Fruit fly (Drosophila melanogaster) whole organism, embryonic: ENCODE measurements around the gene Tob.

Source experiments
- BEAF-32 ChIP-seq: fragments of 200-800 bp; sonication (Bioruptor generic); optimal IDR thresholded peaks from 3 replicates; lab custom pipeline; 2017; ENCODE audit warnings: missing biosample characterization, missing genetic modification characterization, mild to moderate bottlenecking, moderate library complexity, missing genetic modification reagents
- CG10267 ChIP-seq: fragments of 200-800 bp; sonication (Bioruptor generic); optimal IDR thresholded peaks from 2 replicates; lab custom pipeline; 2018; ENCODE audit warnings: missing biosample characterization, mild to moderate bottlenecking, missing genetic modification characterization, moderate library complexity
- CG10543 ChIP-seq: fragments of 200-800 bp; sonication (Bioruptor generic); optimal IDR thresholded peaks from 3 replicates; lab custom pipeline; 2017; ENCODE audit warnings: missing biosample characterization, mild to moderate bottlenecking, missing genetic modification characterization, moderate library complexity
- CG11456 ChIP-seq: fragments of 200-800 bp; sonication (Bioruptor generic); IDR thresholded peaks from 3 replicates; pipeline ENCODE4 v1.3.6; 2022; ENCODE audit warnings: missing biosample characterization, missing genetic modification characterization
- CG1233 ChIP-seq: fragments of 200-800 bp; sonication (Bioruptor generic); optimal IDR thresholded peaks from 4 replicates; lab custom pipeline; 2018; ENCODE audit warnings: missing biosample characterization, mild to moderate bottlenecking, missing genetic modification characterization
- CG17186 ChIP-seq: fragments of 200-800 bp; sonication (Bioruptor generic); optimal IDR thresholded peaks from 3 replicates; lab custom pipeline; 2017; ENCODE audit warnings: missing biosample characterization, missing genetic modification reagents, missing genetic modification characterization
- CG17385 ChIP-seq: fragments of 200-800 bp; sonication (Bioruptor generic); optimal IDR thresholded peaks from 3 replicates; lab custom pipeline; 2018; ENCODE audit warnings: missing biosample characterization, mild to moderate bottlenecking, missing genetic modification characterization
- CG18476 ChIP-seq: fragments of 200-800 bp; sonication (Bioruptor generic); optimal IDR thresholded peaks from 2 replicates; lab custom pipeline; 2016; ENCODE audit warnings: missing biosample characterization, mild to moderate bottlenecking, missing genetic modification characterization
- CG2889 ChIP-seq: fragments of 200-800 bp; sonication (Bioruptor generic); IDR thresholded peaks from 3 replicates; pipeline ENCODE4 v1.3.6; 2022; ENCODE audit warnings: missing biosample characterization, missing genetic modification characterization
- CG33557 ChIP-seq: fragments of 200-800 bp; sonication (Bioruptor generic); optimal IDR thresholded peaks from 2 replicates; lab custom pipeline; 2019; ENCODE audit warnings: missing biosample characterization, mild to moderate bottlenecking, missing genetic modification characterization, moderate library complexity
- CG3847 ChIP-seq: fragments of 200-800 bp; sonication (Bioruptor generic); IDR thresholded peaks from 2 replicates; pipeline ENCODE4 v1.3.6; 2022; ENCODE audit warnings: missing biosample characterization, missing genetic modification characterization
- CG6689 ChIP-seq: fragments of 200-800 bp; sonication (Bioruptor generic); IDR thresholded peaks from 2 replicates; pipeline ENCODE4 v1.3.6; 2022; ENCODE audit warnings: missing biosample characterization, missing genetic modification characterization
- CG8924 ChIP-seq: fragments of 200-800 bp; optimal IDR thresholded peaks from 3 replicates; lab custom pipeline; 2019; ENCODE audit warnings: missing biosample characterization, mild to moderate bottlenecking, missing genetic modification characterization, moderate library complexity
- CG9797 ChIP-seq: fragments of 200-800 bp; sonication (Bioruptor generic); optimal IDR thresholded peaks from 3 replicates; lab custom pipeline; 2018; ENCODE audit warnings: missing biosample characterization, mild to moderate bottlenecking, missing genetic modification characterization
- Dek ChIP-seq: fragments of 200-800 bp; sonication (Bioruptor generic); optimal IDR thresholded peaks from 3 replicates; lab custom pipeline; 2019; ENCODE audit warnings: missing biosample characterization, mild to moderate bottlenecking, missing genetic modification characterization, moderate library complexity
- Dll ChIP-seq: fragments of 200-800 bp; sonication (Bioruptor generic); IDR thresholded peaks from 4 replicates; pipeline ENCODE4 v1.3.6; 2022; ENCODE audit warnings: missing biosample characterization, missing genetic modification characterization; ENCODE audit not compliant: partially characterized antibody
- E2f2 ChIP-seq: fragments of 200-800 bp; sonication (Bioruptor generic); IDR thresholded peaks from 2 replicates; pipeline ENCODE4 v1.3.6; 2022; ENCODE audit warnings: missing biosample characterization, missing genetic modification characterization
- Fer2 ChIP-seq: fragments of 200-800 bp; sonication (Bioruptor generic); optimal IDR thresholded peaks from 2 replicates; lab custom pipeline; 2018; ENCODE audit warnings: missing biosample characterization, mild to moderate bottlenecking, missing genetic modification characterization, moderate library complexity
- Gug ChIP-seq: fragments of 200-800 bp; sonication (Bioruptor generic); IDR thresholded peaks from 4 replicates; pipeline ENCODE4 v1.3.6; 2022; ENCODE audit warnings: missing biosample characterization, missing genetic modification characterization
- MTF-1 ChIP-seq: fragments of 200-800 bp; sonication (Bioruptor generic); optimal IDR thresholded peaks from 2 replicates; lab custom pipeline; 2018; ENCODE audit warnings: missing biosample characterization, mild to moderate bottlenecking, missing genetic modification characterization, borderline replicate concordance
- Mad ChIP-seq: fragments of 200-800 bp; sonication (Bioruptor generic); optimal IDR thresholded peaks from 2 replicates; lab custom pipeline; 2016; ENCODE audit warnings: missing biosample characterization, missing genetic modification characterization
- Med ChIP-seq: fragments of 200-800 bp; sonication (Bioruptor generic); peaks from one replicate; lab custom pipeline; 2016; ENCODE audit warnings: missing biosample characterization, missing genetic modification characterization, mild to moderate bottlenecking, inconsistent platforms, moderate library complexity
- Side ChIP-seq: fragments of 200-800 bp; sonication (Bioruptor generic); optimal IDR thresholded peaks from 2 replicates; lab custom pipeline; 2016; ENCODE audit warnings: missing biosample characterization, missing genetic modification characterization
- Sry-β ChIP-seq: fragments of 200-800 bp; sonication (Bioruptor generic); optimal IDR thresholded peaks from 2 replicates; lab custom pipeline; 2018; ENCODE audit warnings: missing biosample characterization, mild to moderate bottlenecking, missing genetic modification characterization, moderate library complexity
- Trl ChIP-seq, 3 experiments: fragments of >200 bp in 2 of 3; fragments of 200-800 bp in 1 of 3; sonication (Bioruptor generic) in 1 of 3; optimal IDR thresholded peaks; 2 replicates in 1 of 3; 3 replicates in 2 of 3; lab custom pipeline; 2016 to 2017; ENCODE audit warnings: missing biosample characterization in 1 of 3, missing genetic modification characterization in 1 of 3
- Vsx1 ChIP-seq: fragments of 200-800 bp; sonication (Bioruptor generic); optimal IDR thresholded peaks from 2 replicates; lab custom pipeline; 2017; ENCODE audit warnings: missing biosample characterization, mild to moderate bottlenecking, missing genetic modification characterization, missing genetic modification reagents
- amos ChIP-seq: fragments of 200-800 bp; sonication (Bioruptor generic); IDR thresholded peaks from 2 replicates; pipeline ENCODE4 v1.3.6; 2022; ENCODE audit warnings: missing biosample characterization, missing genetic modification characterization; ENCODE audit not compliant: partially characterized antibody
- bab2 ChIP-seq: fragments of 200-800 bp; sonication (Bioruptor generic); optimal IDR thresholded peaks from 2 replicates; lab custom pipeline; 2016; ENCODE audit warnings: missing biosample characterization, missing genetic modification characterization
- caup ChIP-seq: fragments of 200-800 bp; sonication (Bioruptor generic); optimal IDR thresholded peaks from 3 replicates; lab custom pipeline; 2017; ENCODE audit warnings: missing biosample characterization, mild to moderate bottlenecking, missing genetic modification characterization, moderate library complexity; ENCODE audit not compliant: severe bottlenecking
- crol ChIP-seq: fragments of 200-800 bp; sonication (Bioruptor generic); IDR thresholded peaks from 2 replicates; pipeline ENCODE4 v1.3.6; 2022; ENCODE audit warnings: missing biosample characterization, missing genetic modification characterization
- danr ChIP-seq: fragments of 200-800 bp; sonication (Bioruptor generic); IDR thresholded peaks from 2 replicates; pipeline ENCODE4 v1.3.6; 2022; ENCODE audit warnings: missing biosample characterization, missing genetic modification characterization
- disco-r ChIP-seq: fragments of 200-800 bp; sonication (Bioruptor generic); optimal IDR thresholded peaks from 2 replicates; lab custom pipeline; 2016; ENCODE audit warnings: missing biosample characterization, missing genetic modification characterization
- dmrt99B ChIP-seq: fragments of 200-800 bp; sonication (Bioruptor generic); optimal IDR thresholded peaks from 2 replicates; lab custom pipeline; 2018; ENCODE audit warnings: missing biosample characterization, mild to moderate bottlenecking, missing genetic modification characterization, moderate library complexity
- ewg ChIP-seq: fragments of 200-800 bp; sonication (Bioruptor generic); optimal IDR thresholded peaks from 3 replicates; lab custom pipeline; 2017; ENCODE audit warnings: mild to moderate bottlenecking, missing biosample characterization, missing genetic modification reagents, missing genetic modification characterization
- exex ChIP-seq: fragments of 200-800 bp; sonication (Bioruptor generic); optimal IDR thresholded peaks from 4 replicates; lab custom pipeline; 2018; ENCODE audit warnings: missing biosample characterization, mild to moderate bottlenecking, missing genetic modification characterization, moderate library complexity
- fd96Cb ChIP-seq: fragments of 200-800 bp; sonication (Bioruptor generic); optimal IDR thresholded peaks from 2 replicates; lab custom pipeline; 2018; ENCODE audit warnings: missing biosample characterization, mild to moderate bottlenecking, missing genetic modification characterization, moderate library complexity
- gro ChIP-seq: fragments of 200-800 bp; sonication (Bioruptor generic); optimal IDR thresholded peaks from 2 replicates; lab custom pipeline; 2016; ENCODE audit warnings: missing biosample characterization, missing genetic modification characterization
- klu ChIP-seq: fragments of 200-800 bp; sonication (Bioruptor generic); IDR thresholded peaks from 2 replicates; pipeline ENCODE4 v1.3.6; 2022; ENCODE audit warnings: missing biosample characterization, missing genetic modification characterization
- nerfin-2 ChIP-seq: fragments of 200-800 bp; sonication (Bioruptor generic); IDR thresholded peaks from 2 replicates; pipeline ENCODE4 v1.3.6; 2022; ENCODE audit warnings: missing biosample characterization, missing genetic modification characterization; ENCODE audit not compliant: partially characterized antibody
- nom ChIP-seq: fragments of 200-800 bp; sonication (Bioruptor generic); optimal IDR thresholded peaks from 2 replicates; lab custom pipeline; 2017; ENCODE audit warnings: missing biosample characterization, missing genetic modification characterization, mild to moderate bottlenecking, moderate library complexity, missing genetic modification reagents
- phol ChIP-seq: fragments of 200-800 bp; sonication (Bioruptor generic); optimal IDR thresholded peaks from 3 replicates; lab custom pipeline; 2018; ENCODE audit warnings: missing biosample characterization, mild to moderate bottlenecking, missing genetic modification characterization, moderate library complexity
- seq ChIP-seq: fragments of 200-800 bp; sonication (Bioruptor generic); IDR thresholded peaks from 2 replicates; pipeline ENCODE4 v1.3.6; 2022; ENCODE audit warnings: missing biosample characterization, missing genetic modification characterization
- sob ChIP-seq: fragments of 200-800 bp; sonication (Bioruptor generic); IDR thresholded peaks from 2 replicates; pipeline ENCODE4 v1.3.6; 2022; ENCODE audit warnings: missing biosample characterization, missing genetic modification characterization
- sr ChIP-seq: fragments of 200-800 bp; sonication (Bioruptor generic); IDR thresholded peaks from 3 replicates; pipeline ENCODE4 v1.3.6; 2022; ENCODE audit warnings: missing biosample characterization, missing genetic modification characterization
- toy ChIP-seq: fragments of 200-800 bp; sonication (Bioruptor generic); IDR thresholded peaks from 2 replicates; pipeline ENCODE4 v1.3.6; 2022; ENCODE audit warnings: missing biosample characterization, missing genetic modification characterization
- trem ChIP-seq: fragments of 200-800 bp; optimal IDR thresholded peaks from 3 replicates; lab custom pipeline; 2019; ENCODE audit warnings: missing biosample characterization, mild to moderate bottlenecking, missing genetic modification characterization, moderate library complexity
- tx ChIP-seq: fragments of 200-800 bp; sonication (Bioruptor generic); optimal IDR thresholded peaks from 2 replicates; lab custom pipeline; 2016; ENCODE audit warnings: missing biosample characterization, missing genetic modification characterization
- yki ChIP-seq: fragments of >200 bp; optimal IDR thresholded peaks from 3 replicates; lab custom pipeline; 2018

Gene Tob

DNA sequence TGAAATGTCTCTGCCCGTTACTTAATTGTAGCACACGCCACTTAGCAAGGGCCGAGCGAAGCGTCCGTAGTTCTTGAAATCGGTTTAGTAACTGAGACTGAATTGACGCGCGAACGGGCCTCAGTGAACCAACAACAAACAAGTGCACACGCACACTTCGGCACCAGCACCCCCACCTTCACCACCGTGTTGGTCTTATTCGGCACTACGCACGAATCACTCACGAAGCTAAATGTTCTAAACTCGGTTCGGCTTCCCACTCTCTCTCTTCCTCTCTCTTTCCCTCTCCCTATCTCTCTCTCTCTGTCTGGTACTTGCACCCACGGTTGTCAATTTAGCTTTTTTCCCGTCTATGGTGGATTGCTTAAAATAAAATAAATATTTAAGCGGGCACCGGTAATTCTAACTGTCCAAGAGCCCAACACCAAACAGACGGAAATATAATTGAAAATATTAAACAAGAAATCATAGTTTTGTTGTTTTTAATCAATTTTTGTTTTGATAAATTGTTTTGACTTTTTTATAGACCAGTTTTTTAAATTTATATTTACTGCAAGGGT is at the start of gene Tob (continued):
- TF ChIP-seq bab2 (GFP tag; lab: Kevin White, UChicago) (no peak), Gug (GFP tag; lab: Robert Waterston, UW) (no peak), sob (GFP tag; lab: Robert Waterston, UW) (peak; percentile 36; the same call in 1 of the 2 replicates), klu (GFP tag; lab: Robert Waterston, UW) (peak; percentile 41; the same call in 1 of the 2 replicates), BEAF-32 (GFP tag; lab: Kevin White, UChicago) (peak; percentile 10), danr (no peak), Dek (tag; lab: Kevin White, UChicago) (peak; percentile 6), CG1233 (GFP tag; lab: Kevin White, UChicago) (peak; percentile 15), CG10267 (tag; lab: Kevin White, UChicago) (no peak), MTF-1 (GFP tag; lab: Kevin White, UChicago) (peak; percentile 52), CG17385 (peak; percentile 12), Sry-β (peak; percentile 93), toy (no peak), disco-r (GFP tag; lab: Kevin White, UChicago) (peak; percentile 26), nerfin-2 (GFP tag; lab: Robert Waterston, UW) (no peak), CG10543 (peak; percentile 81), sr (GFP tag; lab: Robert Waterston, UW) (peak; percentile 61; the same call in 2 of the 3 replicates), fd96Cb (no peak), CG9797 (GFP tag; lab: Kevin White, UChicago) (no peak), Trl (optimal IDR thresholded peaks at IDR 0.05; lab: Kevin White, UChicago) (peak; percentile 81 to 89), Trl (GFP tag; optimal IDR thresholded peaks at IDR 0.05; lab: Kevin White, UChicago) (peak; percentile 21), Med (GFP tag; lab: Kevin White, UChicago) (peak; percentile 84), yki (lab: Kevin White, UChicago) (peak; percentile 39), Side (GFP tag; lab: Kevin White, UChicago) (peak; percentile 3), tx (GFP tag; lab: Kevin White, UChicago) (no peak), trem (no peak), CG6689 (GFP tag; lab: Robert Waterston, UW) (0 out of 2 replicates have a peak, but pooled peaks have one; percentile 11), Dll (0 out of 4 replicates have a peak, but pooled peaks have one; percentile 21), nom (GFP tag; lab: Kevin White, UChicago) (peak; percentile 54), CG2889 (GFP tag; lab: Robert Waterston, UW) (0 out of 3 replicates have a peak, but pooled peaks have one; percentile 3), CG17186 (GFP tag; lab: Kevin White, UChicago) (no peak), phol (peak; percentile 18), ewg (GFP tag; lab: Kevin White, UChicago) (peak; percentile 33), Mad (GFP tag; lab: Kevin White, UChicago) (no peak), exex (tag; lab: Kevin White, UChicago) (peak; percentile 13), CG33557 (GFP tag; lab: Kevin White, UChicago) (no peak), seq (GFP tag; lab: Robert Waterston, UW) (0 out of 2 replicates have a peak, but pooled peaks have one; percentile 13), amos (GFP tag; lab: Robert Waterston, UW) (peak; percentile 53; the same call in 1 of the 2 replicates), dmrt99B (tag; lab: Kevin White, UChicago) (peak; percentile 22), CG11456 (GFP tag; lab: Robert Waterston, UW) (0 out of 3 replicates have a peak, but pooled peaks have one; percentile 20), CG3847 (GFP tag; lab: Robert Waterston, UW) (no peak), caup (GFP tag; lab: Kevin White, UChicago) (peak; percentile 47), Vsx1 (GFP tag; lab: Kevin White, UChicago) (peak; percentile 23), CG18476 (GFP tag; lab: Kevin White, UChicago) (no peak), CG8924 (tag; lab: Kevin White, UChicago) (peak; percentile 12), Fer2 (tag; lab: Kevin White, UChicago) (no peak), gro (peak; percentile 40), crol (GFP tag; lab: Robert Waterston, UW) (peak; percentile 93), E2f2 (GFP tag; lab: Robert Waterston, UW) (peak; percentile 36; the same call in 1 of the 2 replicates)
